Fruit fly (Drosophila melanogaster): ENCODE results near the gene RpS27.

DNA sequence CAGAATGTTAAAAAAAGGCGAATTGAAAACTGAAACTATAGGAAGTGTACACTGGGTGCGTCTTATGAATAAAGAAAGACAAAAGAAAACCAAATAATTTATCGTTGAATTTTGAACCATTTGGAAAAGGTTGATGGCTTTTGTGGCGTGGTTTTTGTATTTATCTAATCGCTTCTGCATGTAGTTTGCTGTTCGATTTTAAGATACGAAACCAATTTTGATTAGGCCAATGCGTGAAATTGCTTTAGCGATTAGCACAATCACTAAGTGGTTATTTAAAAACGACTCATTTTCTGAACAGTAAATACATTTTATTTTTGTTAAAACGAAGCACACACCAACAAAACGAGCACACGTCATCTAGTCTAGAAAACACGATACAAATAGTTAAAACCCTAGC is 13.4 kb upstream of the RpS27 start:
- TF ChIP-seq CG8478 (optimal IDR thresholded peaks at IDR 0.05) (no peak), usp (GFP tag; optimal IDR thresholded peaks at IDR 0.05) (no peak), pan (optimal IDR thresholded peaks at IDR 0.05) (no peak), psq (optimal IDR thresholded peaks at IDR 0.05) (no peak), Dll (optimal IDR thresholded peaks at IDR 0.05) (no peak), EcR (GFP tag; optimal IDR thresholded peaks at IDR 0.05) (no peak)

Measured in whole organism.